Fruit fly (Drosophila melanogaster) whole organism, embryonic: ENCODE measurements around the gene Rpp30.
A peak's percentile ranks its signal among the peaks of the same experiment; 100 is the strongest.

Experiments used
- Aef1 ChIP-seq: fragments of 200-800 bp; sonication (Bioruptor generic); IDR thresholded peaks from 3 replicates; pipeline ENCODE4 v1.3.6; 2022; ENCODE audit warnings: missing biosample characterization, missing genetic modification characterization
- CG10209 ChIP-seq: fragments of 200-800 bp; sonication (Bioruptor generic); optimal IDR thresholded peaks from 3 replicates; lab custom pipeline; 2017; ENCODE audit warnings: missing biosample characterization, mild to moderate bottlenecking, missing genetic modification characterization, missing genetic modification reagents
- CG10366 ChIP-seq: fragments of 200-800 bp; sonication (Bioruptor generic); IDR thresholded peaks from 2 replicates; pipeline ENCODE4 v1.3.6; 2022; ENCODE audit warnings: missing biosample characterization, missing genetic modification characterization
- CG10979 ChIP-seq: fragments of 200-800 bp; sonication (Bioruptor generic); optimal IDR thresholded peaks from 2 replicates; lab custom pipeline; 2018; ENCODE audit warnings: missing biosample characterization, mild to moderate bottlenecking, missing genetic modification characterization, moderate library complexity
- CG12104 ChIP-seq: fragments of 200-800 bp; sonication (Bioruptor generic); optimal IDR thresholded peaks from 3 replicates; lab custom pipeline; 2016; ENCODE audit warnings: missing biosample characterization, missing genetic modification characterization
- CG12299 ChIP-seq: fragments of 200-800 bp; sonication (Bioruptor generic); optimal IDR thresholded peaks from 2 replicates; lab custom pipeline; 2018; ENCODE audit warnings: missing biosample characterization, mild to moderate bottlenecking, missing genetic modification characterization
- CG12942 ChIP-seq: fragments of 200-800 bp; sonication (Bioruptor generic); optimal IDR thresholded peaks from 3 replicates; lab custom pipeline; 2016; ENCODE audit warnings: missing biosample characterization, missing genetic modification characterization
- CG14014 ChIP-seq: fragments of 200-800 bp; sonication (Bioruptor generic); IDR thresholded peaks from 2 replicates; pipeline ENCODE4 v1.3.6; 2022; ENCODE audit warnings: missing biosample characterization, missing genetic modification characterization
- CG14441 ChIP-seq: fragments of 200-800 bp; sonication (Bioruptor generic); IDR thresholded peaks from 2 replicates; pipeline ENCODE4 v1.3.6; 2022; ENCODE audit warnings: missing biosample characterization, missing genetic modification characterization
- CG15269 ChIP-seq: fragments of 200-800 bp; sonication (Bioruptor generic); optimal IDR thresholded peaks from 2 replicates; lab custom pipeline; 2018; ENCODE audit warnings: missing biosample characterization, mild to moderate bottlenecking, missing genetic modification characterization, moderate library complexity
- CG18619 ChIP-seq: fragments of 200-800 bp; sonication (Bioruptor generic); optimal IDR thresholded peaks from 3 replicates; lab custom pipeline; 2017; ENCODE audit warnings: missing biosample characterization, mild to moderate bottlenecking, missing genetic modification characterization
- CG18764 ChIP-seq: fragments of 200-800 bp; sonication (Bioruptor generic); optimal IDR thresholded peaks from 3 replicates; lab custom pipeline; 2016; ENCODE audit warnings: missing biosample characterization, missing genetic modification characterization
- CG30403 ChIP-seq: fragments of 200-800 bp; sonication (Bioruptor generic); optimal IDR thresholded peaks from 3 replicates; lab custom pipeline; 2016; ENCODE audit warnings: missing biosample characterization, missing genetic modification characterization
- CG3407 ChIP-seq: fragments of 200-800 bp; sonication (Bioruptor generic); optimal IDR thresholded peaks from 2 replicates; lab custom pipeline; 2018; ENCODE audit warnings: missing biosample characterization, mild to moderate bottlenecking, missing genetic modification characterization
- CG4404 ChIP-seq: fragments of 200-800 bp; sonication (Bioruptor generic); IDR thresholded peaks from 2 replicates; pipeline ENCODE4 v1.3.6; 2022; ENCODE audit warnings: missing biosample characterization, missing genetic modification characterization
- CG6689 ChIP-seq: fragments of 200-800 bp; sonication (Bioruptor generic); IDR thresholded peaks from 2 replicates; pipeline ENCODE4 v1.3.6; 2022; ENCODE audit warnings: missing biosample characterization, missing genetic modification characterization
- CG6765 ChIP-seq: fragments of 200-800 bp; sonication (Bioruptor generic); optimal IDR thresholded peaks from 3 replicates; lab custom pipeline; 2017; ENCODE audit warnings: missing biosample characterization, mild to moderate bottlenecking, missing genetic modification characterization
- CG7357 ChIP-seq: fragments of 200-800 bp; sonication (Bioruptor generic); IDR thresholded peaks from 3 replicates; pipeline ENCODE4 v1.3.6; 2022; ENCODE audit warnings: missing biosample characterization, missing genetic modification characterization
- CG7372 ChIP-seq: fragments of 200-800 bp; sonication (Bioruptor generic); IDR thresholded peaks from 2 replicates; pipeline ENCODE4 v1.3.6; 2022; ENCODE audit warnings: missing biosample characterization, missing genetic modification characterization
- D19B ChIP-seq: fragments of 200-800 bp; sonication (Bioruptor generic); optimal IDR thresholded peaks from 2 replicates; lab custom pipeline; 2017; ENCODE audit warnings: missing biosample characterization, mild to moderate bottlenecking, missing genetic modification characterization
- Dip2 ChIP-seq: fragments of 200-800 bp; sonication (Bioruptor generic); IDR thresholded peaks from 2 replicates; pipeline ENCODE4 v1.3.6; 2022; ENCODE audit warnings: missing biosample characterization, missing genetic modification characterization
- E2f2 ChIP-seq: fragments of 200-800 bp; sonication (Bioruptor generic); IDR thresholded peaks from 2 replicates; pipeline ENCODE4 v1.3.6; 2022; ENCODE audit warnings: missing biosample characterization, missing genetic modification characterization
- Ets65A ChIP-seq: fragments of 200-800 bp; sonication (Bioruptor generic); peaks from one replicate; lab custom pipeline; 2016; ENCODE audit warnings: missing biosample characterization, missing genetic modification characterization
- H15 ChIP-seq: fragments of 200-800 bp; sonication (Bioruptor generic); IDR thresholded peaks from 3 replicates; pipeline ENCODE4 v1.3.6; 2022; ENCODE audit warnings: missing biosample characterization, missing genetic modification characterization
- HmgD ChIP-seq: fragments of 200-800 bp; sonication (Bioruptor generic); optimal IDR thresholded peaks from 3 replicates; lab custom pipeline; 2016; ENCODE audit warnings: missing biosample characterization, missing genetic modification characterization
- Mad ChIP-seq: fragments of 200-800 bp; sonication (Bioruptor generic); optimal IDR thresholded peaks from 2 replicates; lab custom pipeline; 2016; ENCODE audit warnings: missing biosample characterization, missing genetic modification characterization
- Opbp ChIP-seq: fragments of 200-800 bp; sonication (Bioruptor generic); IDR thresholded peaks from 3 replicates; pipeline ENCODE4 v1.3.6; 2022; ENCODE audit warnings: missing biosample characterization, missing genetic modification characterization; ENCODE audit not compliant: partially characterized antibody
- Spps ChIP-seq: fragments of 200-800 bp; sonication (Bioruptor generic); optimal IDR thresholded peaks from 2 replicates; lab custom pipeline; 2018; ENCODE audit warnings: missing biosample characterization, mild to moderate bottlenecking, missing genetic modification characterization
- ara ChIP-seq: fragments of 200-800 bp; sonication (Bioruptor generic); IDR thresholded peaks from 2 replicates; pipeline ENCODE4 v1.3.6; 2022; ENCODE audit warnings: missing biosample characterization, missing genetic modification characterization
- chm ChIP-seq: fragments of 200-800 bp; sonication (Bioruptor generic); IDR thresholded peaks from 2 replicates; pipeline ENCODE4 v1.3.6; 2022; ENCODE audit warnings: missing biosample characterization, missing genetic modification characterization
- dan ChIP-seq: fragments of 200-800 bp; sonication (Bioruptor generic); IDR thresholded peaks from 2 replicates; pipeline ENCODE4 v1.3.6; 2022; ENCODE audit warnings: missing biosample characterization, missing genetic modification characterization
- disco-r ChIP-seq: fragments of 200-800 bp; sonication (Bioruptor generic); optimal IDR thresholded peaks from 2 replicates; lab custom pipeline; 2016; ENCODE audit warnings: missing biosample characterization, missing genetic modification characterization
- gem ChIP-seq: fragments of 200-800 bp; sonication (Bioruptor generic); optimal IDR thresholded peaks from 2 replicates; lab custom pipeline; 2019; ENCODE audit warnings: missing biosample characterization, mild to moderate bottlenecking, missing genetic modification characterization, moderate library complexity
- gsb ChIP-seq: fragments of 200-800 bp; sonication (Bioruptor generic); IDR thresholded peaks from 2 replicates; pipeline ENCODE4 v1.3.6; 2022; ENCODE audit warnings: missing biosample characterization, missing genetic modification characterization
- gsb-n ChIP-seq: fragments of 200-800 bp; sonication (Bioruptor generic); optimal IDR thresholded peaks from 3 replicates; lab custom pipeline; 2018; ENCODE audit warnings: missing biosample characterization, mild to moderate bottlenecking, missing genetic modification characterization
- hb ChIP-seq: fragments of 200-800 bp; sonication (Bioruptor generic); IDR thresholded peaks from 3 replicates; pipeline ENCODE4 v1.3.6; 2022; ENCODE audit warnings: missing biosample characterization, missing genetic modification characterization; ENCODE audit not compliant: partially characterized antibody
- inv ChIP-seq: fragments of 200-800 bp; sonication (Bioruptor generic); IDR thresholded peaks from 2 replicates; pipeline ENCODE4 v1.3.6; 2022; ENCODE audit warnings: missing biosample characterization, missing genetic modification characterization; ENCODE audit not compliant: partially characterized antibody
- nerfin-1 ChIP-seq: fragments of 200-800 bp; sonication (Bioruptor generic); optimal IDR thresholded peaks from 3 replicates; lab custom pipeline; 2019; ENCODE audit warnings: missing biosample characterization, mild to moderate bottlenecking, missing genetic modification characterization, moderate library complexity
- p53 ChIP-seq: fragments of 200-800 bp; sonication (Bioruptor generic); optimal IDR thresholded peaks from 2 replicates; lab custom pipeline; 2016; ENCODE audit warnings: missing biosample characterization, missing genetic modification characterization
- phol ChIP-seq: fragments of 200-800 bp; sonication (Bioruptor generic); optimal IDR thresholded peaks from 3 replicates; lab custom pipeline; 2018; ENCODE audit warnings: missing biosample characterization, mild to moderate bottlenecking, missing genetic modification characterization, moderate library complexity
- sc ChIP-seq, 3 experiments: fragments of >200 bp in 2 of 3; fragments of 200-800 bp in 1 of 3; sonication (Bioruptor generic) in 1 of 3; optimal IDR thresholded peaks; 2 replicates in 2 of 3; 3 replicates in 1 of 3; lab custom pipeline; 2017; ENCODE audit warnings: mild to moderate bottlenecking in 1 of 3, missing biosample characterization in 1 of 3, missing genetic modification characterization in 1 of 3, missing genetic modification reagents in 1 of 3
- sd ChIP-seq: fragments of 200-800 bp; sonication (Bioruptor generic); optimal IDR thresholded peaks from 3 replicates; lab custom pipeline; 2018; ENCODE audit warnings: missing biosample characterization, mild to moderate bottlenecking, missing genetic modification characterization, moderate library complexity
- tna ChIP-seq: fragments of 200-800 bp; sonication (Bioruptor generic); IDR thresholded peaks from 2 replicates; pipeline ENCODE4 v1.3.6; 2022; ENCODE audit warnings: missing biosample characterization, missing genetic modification characterization; ENCODE audit not compliant: partially characterized antibody
- tx ChIP-seq: fragments of 200-800 bp; sonication (Bioruptor generic); optimal IDR thresholded peaks from 2 replicates; lab custom pipeline; 2016; ENCODE audit warnings: missing biosample characterization, missing genetic modification characterization
- z ChIP-seq: fragments of 200-800 bp; sonication (Bioruptor generic); IDR thresholded peaks from 3 replicates; pipeline ENCODE4 v1.3.6; 2022; ENCODE audit warnings: missing biosample characterization, missing genetic modification characterization
- zen2 ChIP-seq: fragments of 200-800 bp; sonication (Bioruptor generic); IDR thresholded peaks from 3 replicates; pipeline ENCODE4 v1.3.6; 2022; ENCODE audit warnings: missing biosample characterization, missing genetic modification characterization; ENCODE audit not compliant: partially characterized antibody

The Rpp30 gene

dm6 chr2L:250507-251215 is 1.5 kb downstream of the Rpp30 start, which contains the start of gene kis (continued):
- TF ChIP-seq CG4404 (GFP tag; lab: Robert Waterston, UW) = no peak
- no peak for TF ChIP-seq D19B (GFP tag; lab: Kevin White, UChicago)
- peak; percentile 25 for TF ChIP-seq CG15269
- TF ChIP-seq, all 482 proteins: peak for 263

dm6 chr2L:249048-249825 is 2.9 kb downstream of the Rpp30 start:
- TF ChIP-seq CG18764 (no peak), p53 (GFP tag; lab: Kevin White, UChicago) (no peak), ara (no peak), CG7372 (GFP tag; lab: Robert Waterston, UW) (no peak), CG18619 (GFP tag; lab: Kevin White, UChicago) (no peak), gsb-n (tag; lab: Kevin White, UChicago) (peak; percentile 60), phol (tag; lab: Kevin White, UChicago) (no peak), E2f2 (GFP tag; lab: Robert Waterston, UW) (no peak), CG30403 (peak; percentile 15), Opbp (GFP tag; lab: Robert Waterston, UW) (no peak), CG10209 (GFP tag; lab: Kevin White, UChicago) (no peak), tx (GFP tag; lab: Kevin White, UChicago) (no peak), Spps (no peak), CG10366 (GFP tag; lab: Robert Waterston, UW) (no peak; the same call in 1 of the 2 replicates), dan (GFP tag; lab: Robert Waterston, UW) (no peak), z (peak; percentile 73; the same call in 2 of the 3 replicates), CG7357 (GFP tag; lab: Robert Waterston, UW) (no peak), sd (tag; lab: Kevin White, UChicago) (peak; percentile 60), H15 (GFP tag; lab: Robert Waterston, UW) (no peak), gem (tag; lab: Kevin White, UChicago) (peak; percentile 47), Mad (GFP tag; lab: Kevin White, UChicago) (no peak), chm (GFP tag; lab: Robert Waterston, UW) (peak; percentile 50), CG12942 (no peak), Dip2 (GFP tag; lab: Robert Waterston, UW) (no peak), inv (GFP tag; lab: Robert Waterston, UW) (no peak), Aef1 (no peak), sc (optimal IDR thresholded peaks at IDR 0.05; lab: Kevin White, UChicago) (no peak), sc (GFP tag; optimal IDR thresholded peaks at IDR 0.05; lab: Kevin White, UChicago) (no peak), CG6765 (no peak), tna (GFP tag; lab: Robert Waterston, UW) (no peak), hb (no peak), CG12299 (tag; lab: Kevin White, UChicago) (no peak), D19B (GFP tag; lab: Kevin White, UChicago) (no peak), nerfin-1 (tag; lab: Kevin White, UChicago) (peak; percentile 3), CG6689 (GFP tag; lab: Robert Waterston, UW) (0 out of 2 replicates have a peak, but pooled peaks have one; percentile 38), gsb (GFP tag; lab: Robert Waterston, UW) (no peak), disco-r (GFP tag; lab: Kevin White, UChicago) (no peak), CG12104 (no peak), CG4404 (GFP tag; lab: Robert Waterston, UW) (no peak), CG3407 (GFP tag; lab: Kevin White, UChicago) (no peak), CG14441 (GFP tag; lab: Robert Waterston, UW) (no peak), CG10979 (tag; lab: Kevin White, UChicago) (peak; percentile 15), HmgD (GFP tag; lab: Kevin White, UChicago) (peak; percentile 21), Ets65A (GFP tag; lab: Kevin White, UChicago) (peak; percentile 32), zen2 (GFP tag; lab: Robert Waterston, UW) (peak; percentile 82), CG14014 (GFP tag; lab: Robert Waterston, UW) (no peak; the same call in 1 of the 2 replicates)
